Fruit fly (Drosophila melanogaster): ENCODE data around the gene robo2.

- TF ChIP-seq Hr3 (GFP tag; optimal IDR thresholded peaks at IDR 0.05) (no peak), tx (GFP tag; optimal IDR thresholded peaks at IDR 0.05) (no peak), Chrac-16 (GFP tag; optimal IDR thresholded peaks at IDR 0.05) (no peak), psq (GFP tag; optimal IDR thresholded peaks at IDR 0.05) (no peak), Elba2 (GFP tag; optimal IDR thresholded peaks at IDR 0.05) (no peak), mld (GFP tag; IDR thresholded peaks at IDR 0.05; ENCODE audit: partially characterized antibody) (no peak), D19A (tag; optimal IDR thresholded peaks at IDR 0.05) (peak; percentile 51)
Measured at dm6 chr2L:1410780-1411625, 9.2 kb downstream of the robo2 start.
